Fruit fly (Drosophila melanogaster): ENCODE data around the gene mRpS26.

Gene mRpS26

dm6 chr3L:18079610-18080497 lies 26.5 kb upstream of the mRpS26 start (continued):
- peak; percentile 87 for TF ChIP-seq CG6808 (GFP tag; optimal IDR thresholded peaks at IDR 0.05)
- peak; percentile 41 for TF ChIP-seq CG6792 (GFP tag; optimal IDR thresholded peaks at IDR 0.05)
- peak; percentile 73 for TF ChIP-seq Hr4 (GFP tag; optimal IDR thresholded peaks at IDR 0.05)
- peak; percentile 83 for TF ChIP-seq Eip78C (GFP tag)
- peak; percentile 55 for TF ChIP-seq dac (GFP tag; optimal IDR thresholded peaks at IDR 0.05)
- peak; percentile 67 for TF ChIP-seq CG11762 (GFP tag; optimal IDR thresholded peaks at IDR 0.05; ENCODE audit: insufficient read depth)
- peak; percentile 78 for TF ChIP-seq CG3032 (tag; optimal IDR thresholded peaks at IDR 0.05)
- no peak for TF ChIP-seq Smox (GFP tag; optimal IDR thresholded peaks at IDR 0.05)
- peak; percentile 74 for TF ChIP-seq Lpt (GFP tag; optimal IDR thresholded peaks at IDR 0.05)
- TF ChIP-seq CG6854 (GFP tag; optimal IDR thresholded peaks at IDR 0.05): peak; percentile 53
- TF ChIP-seq pdm3 (GFP tag; optimal IDR thresholded peaks at IDR 0.05): peak; percentile 49
- peak; percentile 13 to 87 for TF ChIP-seq salr (GFP tag; optimal IDR thresholded peaks at IDR 0.05)
- TF ChIP-seq Hr38 (GFP tag; optimal IDR thresholded peaks at IDR 0.05): no peak
- no peak for TF ChIP-seq Ets21C (GFP tag; optimal IDR thresholded peaks at IDR 0.05)
- peak; percentile 59 for TF ChIP-seq net (GFP tag; optimal IDR thresholded peaks at IDR 0.05)
- TF ChIP-seq fd85E (GFP tag; optimal IDR thresholded peaks at IDR 0.05): no peak
- TF ChIP-seq CG32006 (GFP tag; optimal IDR thresholded peaks at IDR 0.05): peak; percentile 87
- TF ChIP-seq CG6163 (GFP tag; IDR thresholded peaks at IDR 0.05): peak; percentile 88
- TF ChIP-seq CG4318 (GFP tag; optimal IDR thresholded peaks at IDR 0.05): peak; percentile 82
- no peak for TF ChIP-seq Hr39 (GFP tag; optimal IDR thresholded peaks at IDR 0.05)
- peak; percentile 65 for TF ChIP-seq CG6276 (GFP tag; optimal IDR thresholded peaks at IDR 0.05)
- peak; percentile 51 for TF ChIP-seq svp (GFP tag)
- peak; percentile 35 for TF ChIP-seq Sox102F (GFP tag; optimal IDR thresholded peaks at IDR 0.05)
- peak; percentile 36 for TF ChIP-seq CG10669 (GFP tag; optimal IDR thresholded peaks at IDR 0.05)
- TF ChIP-seq CG9139 (GFP tag; optimal IDR thresholded peaks at IDR 0.05): peak; percentile 88
- TF ChIP-seq achi (GFP tag; optimal IDR thresholded peaks at IDR 0.05): peak; percentile 73
- peak; percentile 43 for TF ChIP-seq Sox14 (GFP tag; optimal IDR thresholded peaks at IDR 0.05)
- TF ChIP-seq CG31627 (GFP tag; optimal IDR thresholded peaks at IDR 0.05): no peak
- peak; percentile 67 for TF ChIP-seq OdsH (GFP tag; optimal IDR thresholded peaks at IDR 0.05)
- TF ChIP-seq CG7368 (GFP tag; optimal IDR thresholded peaks at IDR 0.05): peak; percentile 62
- TF ChIP-seq Blimp-1 (GFP tag; optimal IDR thresholded peaks at IDR 0.05): no peak
- peak; percentile 82 for TF ChIP-seq CG8119 (GFP tag; IDR thresholded peaks at IDR 0.05)
- TF ChIP-seq esn (GFP tag; optimal IDR thresholded peaks at IDR 0.05): peak; percentile 18
- TF ChIP-seq spab (GFP tag; optimal IDR thresholded peaks at IDR 0.05): peak; percentile 75
- TF ChIP-seq fd59A (GFP tag; optimal IDR thresholded peaks at IDR 0.05): peak; percentile 48
- no peak for TF ChIP-seq Met (GFP tag; optimal IDR thresholded peaks at IDR 0.05)
- no peak for TF ChIP-seq CG8319 (GFP tag; optimal IDR thresholded peaks at IDR 0.05)

- TF ChIP-seq CG10631 (GFP tag; optimal IDR thresholded peaks at IDR 0.05) (peak; percentile 15), CG3919 (GFP tag; optimal IDR thresholded peaks at IDR 0.05) (peak; percentile 17), CG6808 (GFP tag; optimal IDR thresholded peaks at IDR 0.05) (peak; percentile 28), CG3032 (tag; optimal IDR thresholded peaks at IDR 0.05) (peak; percentile 2), spab (GFP tag; optimal IDR thresholded peaks at IDR 0.05) (peak; percentile 14), CG11294 (GFP tag; IDR thresholded peaks at IDR 0.05) (no peak), acj6 (GFP tag; optimal IDR thresholded peaks at IDR 0.05) (peak; percentile 3), Eip78C (GFP tag) (peak; percentile 70), CG10669 (GFP tag; optimal IDR thresholded peaks at IDR 0.05) (peak; percentile 39), salr (GFP tag; optimal IDR thresholded peaks at IDR 0.05) (peak in 1 of 2 experiments; percentile 53), fd59A (GFP tag; optimal IDR thresholded peaks at IDR 0.05) (peak; percentile 11), CG8632 (GFP tag; optimal IDR thresholded peaks at IDR 0.05) (no peak), svp (GFP tag) (peak; percentile 11), dac (GFP tag; optimal IDR thresholded peaks at IDR 0.05) (no peak)
Measured at dm6 chr3L:18081494-18081893, 24.9 kb upstream of the mRpS26 start.

Data from whole organism, prepupa.